Fruit fly (Drosophila melanogaster) whole organism, adult: ENCODE data around the gene DCTN6-p27.

Source experiments
- CG11617 ChIP-seq: fragments of 200-800 bp; sonication (Bioruptor generic); optimal IDR thresholded peaks from 2 replicates; lab custom pipeline; 2017; ENCODE audit warnings: mild to moderate bottlenecking, missing biosample characterization, missing genetic modification reagents, missing genetic modification characterization
- CG12768 ChIP-seq: fragments of 200-800 bp; sonication (Bioruptor generic); optimal IDR thresholded peaks from 2 replicates; lab custom pipeline; 2017; ENCODE audit warnings: missing biosample characterization, missing genetic modification characterization, mild to moderate bottlenecking, moderate library complexity, missing genetic modification reagents
- CG14711 ChIP-seq: fragments of 200-800 bp; sonication (Bioruptor generic); optimal IDR thresholded peaks from 2 replicates; lab custom pipeline; 2018; ENCODE audit warnings: missing biosample characterization, mild to moderate bottlenecking, missing genetic modification characterization, moderate library complexity
- CG1620 ChIP-seq: fragments of 200-800 bp; sonication (Bioruptor generic); optimal IDR thresholded peaks from 2 replicates; lab custom pipeline; 2016; ENCODE audit warnings: missing biosample characterization, missing genetic modification characterization
- CG33017 ChIP-seq: fragments of 200-800 bp; sonication (Bioruptor generic); optimal IDR thresholded peaks from 2 replicates; lab custom pipeline; 2018; ENCODE audit warnings: missing biosample characterization, mild to moderate bottlenecking, missing genetic modification characterization, moderate library complexity
- CG5204 ChIP-seq: fragments of 200-800 bp; sonication (Bioruptor generic); optimal IDR thresholded peaks from 2 replicates; lab custom pipeline; 2016; ENCODE audit warnings: missing biosample characterization, missing genetic modification characterization
- CG7045 ChIP-seq: fragments of 200-800 bp; sonication (Bioruptor generic); optimal IDR thresholded peaks from 2 replicates; lab custom pipeline; 2017; ENCODE audit warnings: missing biosample characterization, mild to moderate bottlenecking, missing genetic modification characterization
- CG7101 ChIP-seq: fragments of 200-800 bp; sonication (Bioruptor generic); optimal IDR thresholded peaks from 2 replicates; lab custom pipeline; 2018; ENCODE audit warnings: missing biosample characterization, mild to moderate bottlenecking, missing genetic modification characterization, moderate library complexity
- Clk ChIP-seq: fragments of 200-800 bp; sonication (Bioruptor generic); optimal IDR thresholded peaks from 2 replicates; lab custom pipeline; 2017; ENCODE audit warnings: missing biosample characterization, missing genetic modification characterization
- Crg-1 ChIP-seq: fragments of 200-800 bp; sonication (Bioruptor generic); optimal IDR thresholded peaks from 2 replicates; lab custom pipeline; 2016; ENCODE audit warnings: missing biosample characterization, missing genetic modification characterization
- Hr96 ChIP-seq: fragments of 200-800 bp; sonication (Bioruptor generic); optimal IDR thresholded peaks from 2 replicates; lab custom pipeline; 2016; ENCODE audit warnings: missing biosample characterization, missing genetic modification characterization
- Mnt ChIP-seq: fragments of 200-800 bp; sonication (Bioruptor generic); optimal IDR thresholded peaks from 2 replicates; lab custom pipeline; 2016; ENCODE audit warnings: missing biosample characterization, mild to moderate bottlenecking, missing genetic modification characterization
- bab1 ChIP-seq: fragments of 200-800 bp; sonication (Bioruptor generic); optimal IDR thresholded peaks from 3 replicates; lab custom pipeline; 2019; ENCODE audit warnings: missing biosample characterization, mild to moderate bottlenecking, missing genetic modification characterization, moderate library complexity
- cic ChIP-seq: fragments of 200-800 bp; sonication (Bioruptor generic); optimal IDR thresholded peaks from 2 replicates; lab custom pipeline; 2017; ENCODE audit warnings: missing biosample characterization, mild to moderate bottlenecking, missing genetic modification characterization, moderate library complexity
- cnc ChIP-seq, 2 experiments: fragments of >200 bp; optimal IDR thresholded peaks; 2 replicates each; lab custom pipeline; 2017
- kay ChIP-seq: fragments of 200-800 bp; sonication (Bioruptor generic); peaks from one replicate; lab custom pipeline; 2016; ENCODE audit warnings: missing biosample characterization, missing genetic modification characterization, borderline replicate concordance
- ovo ChIP-seq: fragments of 200-800 bp; sonication (Bioruptor generic); optimal IDR thresholded peaks from 2 replicates; lab custom pipeline; 2016; ENCODE audit warnings: missing biosample characterization, missing genetic modification characterization
- pad ChIP-seq: fragments of 200-800 bp; sonication (Bioruptor generic); optimal IDR thresholded peaks from 3 replicates; lab custom pipeline; 2017; ENCODE audit warnings: missing biosample characterization, missing genetic modification characterization, mild to moderate bottlenecking, moderate library complexity, missing genetic modification reagents
- tj ChIP-seq: fragments of 200-800 bp; sonication (Bioruptor generic); optimal IDR thresholded peaks from 3 replicates; lab custom pipeline; 2017; ENCODE audit warnings: missing biosample characterization, mild to moderate bottlenecking, missing genetic modification characterization, moderate library complexity
- toe ChIP-seq: fragments of 200-800 bp; sonication (Bioruptor generic); optimal IDR thresholded peaks from 2 replicates; lab custom pipeline; 2016; ENCODE audit warnings: missing biosample characterization, missing genetic modification characterization

DCTN6-p27 gene

dm6 chr2L:19131905-19132402 is at the start of gene DCTN6-p27, which contains the start of gene AsnRS:
DCTN6-p27 (plus strand) TSS chr2L:19132323.
AsnRS (minus strand) TSS chr2L:19131954.
- TF ChIP-seq CG33017 (tag; lab: Kevin White, UChicago) (peak; percentile 57), pad (peak; percentile 68), CG11617 (peak; percentile 75), Clk (GFP tag; lab: Kevin White, UChicago) (peak; percentile 40), bab1 (GFP tag; lab: Kevin White, UChicago) (peak; percentile 78), CG14711 (tag; lab: Kevin White, UChicago) (peak; percentile 57), CG7101 (peak; percentile 77), toe (GFP tag; lab: Kevin White, UChicago) (peak; percentile 86), kay (GFP tag; lab: Kevin White, UChicago) (no peak), Mnt (GFP tag; lab: Kevin White, UChicago) (peak; percentile 88), CG12768 (peak; percentile 45), cic (peak; percentile 23), CG5204 (GFP tag; lab: Kevin White, UChicago) (no peak), Hr96 (GFP tag; lab: Kevin White, UChicago) (peak; percentile 41), ovo (GFP tag; lab: Kevin White, UChicago) (peak; percentile 34), Crg-1 (GFP tag; lab: Kevin White, UChicago) (peak; percentile 69), tj (GFP tag; lab: Kevin White, UChicago) (peak; percentile 60), CG1620 (GFP tag; lab: Kevin White, UChicago) (peak; percentile 91), CG7045 (peak; percentile 72), cnc (optimal IDR thresholded peaks at IDR 0.05; lab: Kevin White, UChicago) (no peak)

dm6 chr2L:19083320-19083764 is 48.8 kb upstream of the DCTN6-p27 start:
- TF ChIP-seq CG1620 (GFP tag; lab: Kevin White, UChicago) (no peak), tj (GFP tag; lab: Kevin White, UChicago) (no peak), CG12768 (no peak), pad (peak; percentile 79), CG11617 (no peak)

dm6 chr2L:19088895-19089294 is 43.2 kb upstream of the DCTN6-p27 start:
- TF ChIP-seq cnc (optimal IDR thresholded peaks at IDR 0.05; lab: Kevin White, UChicago) (no peak), Clk (GFP tag; lab: Kevin White, UChicago) (no peak), CG7045 (no peak), CG14711 (tag; lab: Kevin White, UChicago) (no peak), CG11617 (no peak), kay (GFP tag; lab: Kevin White, UChicago) (no peak), Mnt (GFP tag; lab: Kevin White, UChicago) (no peak), bab1 (GFP tag; lab: Kevin White, UChicago) (no peak)

- no peak for TF ChIP-seq pad
- no peak for TF ChIP-seq tj (GFP tag; lab: Kevin White, UChicago)
- TF ChIP-seq CG33017 (tag; lab: Kevin White, UChicago), result no peak
- no peak for TF ChIP-seq CG7045
- no peak for TF ChIP-seq Crg-1 (GFP tag; lab: Kevin White, UChicago)
- TF ChIP-seq CG7101, result no peak
- TF ChIP-seq CG1620 (GFP tag; lab: Kevin White, UChicago), result no peak
- no peak for TF ChIP-seq cic
- TF ChIP-seq CG14711 (tag; lab: Kevin White, UChicago), result no peak
- TF ChIP-seq kay (GFP tag; lab: Kevin White, UChicago), result no peak
- TF ChIP-seq toe (GFP tag; lab: Kevin White, UChicago), result no peak
- TF ChIP-seq ovo (GFP tag; lab: Kevin White, UChicago), result no peak
- no peak for TF ChIP-seq bab1 (GFP tag; lab: Kevin White, UChicago)
- TF ChIP-seq Clk (GFP tag; lab: Kevin White, UChicago), result no peak
- TF ChIP-seq CG12768, result no peak
- no peak for TF ChIP-seq CG11617
- TF ChIP-seq Mnt (GFP tag; lab: Kevin White, UChicago), result no peak
Observed at dm6 chr2L:19089385-19089784, 42.7 kb upstream of the DCTN6-p27 start.

dm6 chr2L:19093868-19094267 is 38.3 kb upstream of the DCTN6-p27 start:
- TF ChIP-seq Mnt (GFP tag; lab: Kevin White, UChicago) (no peak), bab1 (GFP tag; lab: Kevin White, UChicago) (no peak)

dm6 chr2L:19096361-19096760 is 35.8 kb upstream of the DCTN6-p27 start:
- TF ChIP-seq Clk (GFP tag; lab: Kevin White, UChicago) (no peak), tj (GFP tag; lab: Kevin White, UChicago) (no peak), CG7101 (no peak), CG5204 (GFP tag; lab: Kevin White, UChicago) (no peak), cnc (optimal IDR thresholded peaks at IDR 0.05; lab: Kevin White, UChicago) (no peak), ovo (GFP tag; lab: Kevin White, UChicago) (no peak), CG7045 (no peak), Mnt (GFP tag; lab: Kevin White, UChicago) (no peak), CG14711 (tag; lab: Kevin White, UChicago) (no peak), pad (no peak), Hr96 (GFP tag; lab: Kevin White, UChicago) (no peak), CG1620 (GFP tag; lab: Kevin White, UChicago) (no peak), cic (no peak), toe (GFP tag; lab: Kevin White, UChicago) (no peak), bab1 (GFP tag; lab: Kevin White, UChicago) (no peak), CG11617 (no peak), Crg-1 (GFP tag; lab: Kevin White, UChicago) (no peak)
